Worm (Caenorhabditis elegans) whole organism, early embryonic: ENCODE results near the gene ntl-3.

Experiments
- ama-1 ChIP-seq: fragments of 150-350 bp; optimal IDR thresholded peaks from 2 replicates; lab custom pipeline; 2014
- flt-1 ChIP-seq: fragments of 200-800 bp; sonication (Bioruptor generic); IDR thresholded peaks from 2 replicates; pipeline ENCODE4 v1.3.6; 2022; ENCODE audit warnings: missing genetic modification characterization, missing compliant biosample characterization
- hnd-1 ChIP-seq: sonication (generic microtip); optimal IDR thresholded peaks from 2 replicates; lab custom pipeline; 2016; ENCODE audit warnings: missing genetic modification characterization, missing compliant biosample characterization
- tbx-37 ChIP-seq: fragments of 200-800 bp; sonication (Bioruptor generic); conservative IDR thresholded peaks from 2 replicates; pipeline ENCODE4 v1.3.6; 2022; ENCODE audit warnings: missing genetic modification reagents, missing genetic modification characterization, missing compliant biosample characterization

DNA sequence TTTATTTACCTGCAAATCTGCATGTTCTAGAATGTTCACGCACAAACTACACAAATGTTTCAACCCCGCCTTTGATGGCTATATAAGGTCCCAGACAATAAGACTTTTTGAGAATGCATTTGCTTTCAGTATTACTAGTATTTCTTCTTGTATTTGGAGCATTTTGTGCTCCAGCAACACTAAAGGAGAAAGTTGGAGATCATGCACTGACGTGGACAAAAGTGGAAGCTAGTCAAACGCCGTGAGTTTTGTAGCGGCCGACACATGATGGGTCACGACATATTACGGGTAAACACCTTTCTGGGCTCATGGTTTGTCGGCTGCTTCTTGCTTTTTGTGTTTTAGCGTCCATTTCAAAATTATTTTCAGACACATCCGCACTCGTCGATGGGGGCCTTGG is 35.8 kb downstream of the ntl-3 start, which contains the start of gene C18D11.6:
- TF ChIP-seq tbx-37 (GFP tag; lab: Robert Waterston, UW): no peak
- TF ChIP-seq hnd-1: no peak
- TF ChIP-seq ama-1 (lab: Kevin White, UChicago): no peak
- TF ChIP-seq flt-1 (GFP tag; lab: Robert Waterston, UW): no peak
